Fruit fly (Drosophila melanogaster): Measurements from ENCODE around the gene hzg.

DNA sequence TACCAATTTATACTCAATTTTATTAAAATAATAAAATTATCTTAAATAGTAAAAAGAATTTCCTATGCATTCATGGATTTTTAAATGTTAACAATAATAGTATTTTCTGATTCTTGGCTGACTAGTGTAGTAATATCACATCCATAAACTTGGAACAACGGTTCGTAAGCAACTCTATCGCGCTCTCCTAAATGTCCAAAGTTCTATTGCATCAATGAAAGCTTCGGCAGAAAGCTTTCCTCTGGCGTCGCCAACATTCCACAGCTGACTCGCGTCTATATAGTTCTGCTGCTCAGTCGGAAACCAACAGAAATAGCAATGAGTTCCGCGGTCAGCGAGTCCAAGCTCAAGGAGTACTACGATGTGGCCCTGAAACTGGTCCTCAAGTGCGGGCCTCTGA is 27.8 kb downstream of the hzg start, which contains the start of gene CG17029:
- TF ChIP-seq CTCF (optimal IDR thresholded peaks at IDR 0.05) (no peak), CG8478 (optimal IDR thresholded peaks at IDR 0.05) (no peak)
